Fruit fly (Drosophila melanogaster) whole organism, embryonic: Measurements from ENCODE around the gene CG9360.

Experiments
- Antp ChIP-seq: fragments of 200-800 bp; sonication (Bioruptor generic); optimal IDR thresholded peaks from 3 replicates; lab custom pipeline; 2016; ENCODE audit warnings: missing biosample characterization, missing genetic modification characterization
- BEAF-32 ChIP-seq: fragments of 200-800 bp; sonication (Bioruptor generic); optimal IDR thresholded peaks from 3 replicates; lab custom pipeline; 2017; ENCODE audit warnings: missing biosample characterization, missing genetic modification characterization, mild to moderate bottlenecking, moderate library complexity, missing genetic modification reagents
- Bdp1 ChIP-seq: fragments of 200-800 bp; sonication (Bioruptor generic); optimal IDR thresholded peaks from 3 replicates; lab custom pipeline; 2016; ENCODE audit warnings: missing biosample characterization, missing genetic modification characterization
- C15 ChIP-seq: fragments of 200-800 bp; sonication (Bioruptor generic); IDR thresholded peaks from 3 replicates; pipeline ENCODE4 v1.3.6; 2022; ENCODE audit warnings: missing biosample characterization, missing genetic modification characterization
- CG10462 ChIP-seq: fragments of 200-800 bp; sonication (Bioruptor generic); optimal IDR thresholded peaks from 2 replicates; lab custom pipeline; 2016; ENCODE audit warnings: missing biosample characterization, missing genetic modification characterization
- CG10543 ChIP-seq: fragments of 200-800 bp; sonication (Bioruptor generic); optimal IDR thresholded peaks from 3 replicates; lab custom pipeline; 2017; ENCODE audit warnings: missing biosample characterization, mild to moderate bottlenecking, missing genetic modification characterization, moderate library complexity
- CG11456 ChIP-seq: fragments of 200-800 bp; sonication (Bioruptor generic); IDR thresholded peaks from 3 replicates; pipeline ENCODE4 v1.3.6; 2022; ENCODE audit warnings: missing biosample characterization, missing genetic modification characterization
- CG12219 ChIP-seq: fragments of 200-800 bp; sonication (Bioruptor generic); optimal IDR thresholded peaks from 3 replicates; lab custom pipeline; 2018; ENCODE audit warnings: missing biosample characterization, mild to moderate bottlenecking, missing genetic modification characterization
- CG12236 ChIP-seq: fragments of 200-800 bp; sonication (Bioruptor generic); optimal IDR thresholded peaks from 2 replicates; lab custom pipeline; 2016; ENCODE audit warnings: missing biosample characterization, missing genetic modification characterization
- CG1647 ChIP-seq: fragments of 200-800 bp; sonication (Bioruptor generic); optimal IDR thresholded peaks from 3 replicates; lab custom pipeline; 2016; ENCODE audit warnings: missing biosample characterization, missing genetic modification characterization
- CG17361 ChIP-seq: fragments of 200-800 bp; sonication (Bioruptor generic); IDR thresholded peaks from 3 replicates; pipeline ENCODE4 v1.3.6; 2022; ENCODE audit warnings: missing biosample characterization, missing genetic modification characterization
- CG17385 ChIP-seq: fragments of 200-800 bp; sonication (Bioruptor generic); optimal IDR thresholded peaks from 3 replicates; lab custom pipeline; 2018; ENCODE audit warnings: missing biosample characterization, mild to moderate bottlenecking, missing genetic modification characterization
- CG18599 ChIP-seq: fragments of 200-800 bp; sonication (Bioruptor generic); optimal IDR thresholded peaks from 3 replicates; lab custom pipeline; 2017; ENCODE audit warnings: missing biosample characterization, missing genetic modification characterization, mild to moderate bottlenecking, moderate library complexity, missing genetic modification reagents
- CG42726 ChIP-seq: fragments of 200-800 bp; sonication (Bioruptor generic); IDR thresholded peaks from 2 replicates; pipeline ENCODE4 v1.3.6; 2022; ENCODE audit warnings: missing biosample characterization, missing genetic modification characterization; ENCODE audit not compliant: partially characterized antibody
- CG4730 ChIP-seq: fragments of 200-800 bp; sonication (Bioruptor generic); IDR thresholded peaks from 2 replicates; pipeline ENCODE4 v1.3.6; 2022; ENCODE audit warnings: missing biosample characterization, missing genetic modification characterization
- CG4854 ChIP-seq: fragments of 200-800 bp; sonication (Bioruptor generic); optimal IDR thresholded peaks from 2 replicates; lab custom pipeline; 2016; ENCODE audit warnings: missing biosample characterization, missing genetic modification characterization, inconsistent platforms
- CG6654 ChIP-seq: fragments of 200-800 bp; sonication (Bioruptor generic); optimal IDR thresholded peaks from 2 replicates; lab custom pipeline; 2017; ENCODE audit warnings: missing biosample characterization, mild to moderate bottlenecking, missing genetic modification characterization
- CG7372 ChIP-seq: fragments of 200-800 bp; sonication (Bioruptor generic); IDR thresholded peaks from 2 replicates; pipeline ENCODE4 v1.3.6; 2022; ENCODE audit warnings: missing biosample characterization, missing genetic modification characterization
- CG7987 ChIP-seq: fragments of 200-800 bp; sonication (Bioruptor generic); optimal IDR thresholded peaks from 2 replicates; lab custom pipeline; 2018; ENCODE audit warnings: missing biosample characterization, mild to moderate bottlenecking, missing genetic modification characterization, moderate library complexity
- CG8924 ChIP-seq: fragments of 200-800 bp; optimal IDR thresholded peaks from 3 replicates; lab custom pipeline; 2019; ENCODE audit warnings: missing biosample characterization, mild to moderate bottlenecking, missing genetic modification characterization, moderate library complexity
- CG9727 ChIP-seq: fragments of 200-800 bp; sonication (Bioruptor generic); optimal IDR thresholded peaks from 3 replicates; lab custom pipeline; 2017; ENCODE audit warnings: missing biosample characterization, mild to moderate bottlenecking, missing genetic modification characterization
- CkIIα-i1 ChIP-seq: fragments of 200-800 bp; sonication (Bioruptor generic); IDR thresholded peaks from 2 replicates; pipeline ENCODE4 v1.3.6; 2022; ENCODE audit warnings: missing biosample characterization, missing genetic modification characterization
- Deaf1 ChIP-seq: fragments of 200-800 bp; optimal IDR thresholded peaks from 3 replicates; lab custom pipeline; 2019; ENCODE audit warnings: missing biosample characterization, mild to moderate bottlenecking, missing genetic modification characterization, moderate library complexity
- Dek ChIP-seq: fragments of 200-800 bp; sonication (Bioruptor generic); optimal IDR thresholded peaks from 3 replicates; lab custom pipeline; 2019; ENCODE audit warnings: missing biosample characterization, mild to moderate bottlenecking, missing genetic modification characterization, moderate library complexity
- Elba2 ChIP-seq: fragments of 200-800 bp; sonication (Bioruptor generic); optimal IDR thresholded peaks from 3 replicates; lab custom pipeline; 2016; ENCODE audit warnings: missing biosample characterization, missing genetic modification characterization
- Hr51 ChIP-seq, 2 experiments: fragments of 200-800 bp; sonication (Bioruptor generic); optimal IDR thresholded peaks; 2 replicates in 1 of 2; 3 replicates in 1 of 2; lab custom pipeline; 2016 to 2018; ENCODE audit warnings: missing biosample characterization in 2 of 2, missing genetic modification characterization in 2 of 2, mild to moderate bottlenecking in 1 of 2, moderate library complexity in 1 of 2
- Lim3 ChIP-seq: fragments of 200-800 bp; sonication (Bioruptor generic); IDR thresholded peaks from 2 replicates; pipeline ENCODE4 v1.3.6; 2022; ENCODE audit warnings: missing biosample characterization, missing genetic modification characterization
- Mad ChIP-seq: fragments of 200-800 bp; sonication (Bioruptor generic); optimal IDR thresholded peaks from 2 replicates; lab custom pipeline; 2016; ENCODE audit warnings: missing biosample characterization, missing genetic modification characterization
- Med ChIP-seq: fragments of 200-800 bp; sonication (Bioruptor generic); peaks from one replicate; lab custom pipeline; 2016; ENCODE audit warnings: missing biosample characterization, missing genetic modification characterization, mild to moderate bottlenecking, inconsistent platforms, moderate library complexity
- Mes4 ChIP-seq: fragments of 200-800 bp; sonication (Bioruptor generic); optimal IDR thresholded peaks from 2 replicates; lab custom pipeline; 2016; ENCODE audit warnings: missing biosample characterization, missing genetic modification characterization
- NC2β ChIP-seq: fragments of 200-800 bp; sonication (Bioruptor generic); optimal IDR thresholded peaks from 2 replicates; lab custom pipeline; 2016; ENCODE audit warnings: missing biosample characterization, missing genetic modification characterization
- Sox100B ChIP-seq: fragments of 200-800 bp; sonication (Bioruptor generic); optimal IDR thresholded peaks from 3 replicates; lab custom pipeline; 2018; ENCODE audit warnings: missing biosample characterization, mild to moderate bottlenecking, missing genetic modification characterization
- Xbp1 ChIP-seq: fragments of 200-800 bp; sonication (Bioruptor generic); optimal IDR thresholded peaks from 3 replicates; lab custom pipeline; 2016; ENCODE audit warnings: missing biosample characterization, mild to moderate bottlenecking, missing genetic modification characterization
- ac ChIP-seq: fragments of 200-800 bp; sonication (Bioruptor generic); optimal IDR thresholded peaks from 3 replicates; lab custom pipeline; 2017; ENCODE audit warnings: missing biosample characterization, mild to moderate bottlenecking, missing genetic modification characterization
- al ChIP-seq: fragments of 200-800 bp; sonication (Bioruptor generic); IDR thresholded peaks from 2 replicates; pipeline ENCODE4 v1.3.6; 2022; ENCODE audit warnings: missing biosample characterization, missing genetic modification characterization
- aop ChIP-seq: fragments of 200-800 bp; sonication (Bioruptor generic); IDR thresholded peaks from 2 replicates; pipeline ENCODE4 v1.3.6; 2022; ENCODE audit warnings: missing biosample characterization, missing genetic modification characterization
- ap ChIP-seq: fragments of 200-800 bp; sonication (Bioruptor generic); IDR thresholded peaks from 2 replicates; pipeline ENCODE4 v1.3.6; 2022; ENCODE audit warnings: missing biosample characterization, missing genetic modification characterization
- ato ChIP-seq: fragments of 200-800 bp; sonication (Bioruptor generic); IDR thresholded peaks from 2 replicates; pipeline ENCODE4 v1.3.6; 2022; ENCODE audit warnings: missing biosample characterization, missing genetic modification characterization; ENCODE audit not compliant: partially characterized antibody
- bigmax ChIP-seq: fragments of 200-800 bp; sonication (Bioruptor generic); optimal IDR thresholded peaks from 2 replicates; lab custom pipeline; 2018; ENCODE audit warnings: missing biosample characterization, mild to moderate bottlenecking, missing genetic modification characterization
- br ChIP-seq: fragments of >200 bp; optimal IDR thresholded peaks from 2 replicates; lab custom pipeline; 2017
- crp ChIP-seq, 2 experiments: fragments of 200-800 bp; sonication (Bioruptor generic); optimal IDR thresholded peaks; 2 replicates in 1 of 2; 3 replicates in 1 of 2; lab custom pipeline; 2017; ENCODE audit warnings: missing biosample characterization in 2 of 2, missing genetic modification characterization in 2 of 2, mild to moderate bottlenecking in 1 of 2, moderate library complexity in 1 of 2
- da ChIP-seq: fragments of 200-800 bp; sonication (Bioruptor generic); optimal IDR thresholded peaks from 2 replicates; lab custom pipeline; 2016; ENCODE audit warnings: missing biosample characterization, missing genetic modification characterization
- dm ChIP-seq: fragments of 200-800 bp; sonication (Bioruptor generic); optimal IDR thresholded peaks from 3 replicates; lab custom pipeline; 2016; ENCODE audit warnings: missing biosample characterization, missing genetic modification characterization
- eve ChIP-seq, 2 experiments: fragments of >200 bp; optimal IDR thresholded peaks; 2 replicates each; lab custom pipeline; 2017; ENCODE audit warnings: missing biosample characterization in 2 of 2, missing genetic modification characterization in 2 of 2
- fd3F ChIP-seq: fragments of 200-800 bp; sonication (Bioruptor generic); optimal IDR thresholded peaks from 2 replicates; lab custom pipeline; 2018; ENCODE audit warnings: missing biosample characterization, mild to moderate bottlenecking, missing genetic modification characterization, moderate library complexity
- gcm ChIP-seq: fragments of 200-800 bp; sonication (Bioruptor generic); optimal IDR thresholded peaks from 2 replicates; lab custom pipeline; 2019; ENCODE audit warnings: missing biosample characterization, mild to moderate bottlenecking, missing genetic modification characterization, moderate library complexity
- kay ChIP-seq: fragments of 200-800 bp; sonication (Bioruptor generic); optimal IDR thresholded peaks from 2 replicates; lab custom pipeline; 2016; ENCODE audit warnings: missing biosample characterization, missing genetic modification characterization
- lilli ChIP-seq: fragments of 200-800 bp; sonication (Bioruptor generic); optimal IDR thresholded peaks from 3 replicates; lab custom pipeline; 2016; ENCODE audit warnings: missing biosample characterization, missing genetic modification characterization
- mam ChIP-seq: fragments of 200-800 bp; sonication (Bioruptor generic); optimal IDR thresholded peaks from 3 replicates; lab custom pipeline; 2016; ENCODE audit warnings: missing biosample characterization, missing genetic modification characterization
- odd ChIP-seq: fragments of 200-800 bp; sonication (Bioruptor generic); optimal IDR thresholded peaks from 2 replicates; lab custom pipeline; 2017; ENCODE audit warnings: missing biosample characterization, mild to moderate bottlenecking, missing genetic modification characterization
- rib ChIP-seq: fragments of 200-800 bp; sonication (Bioruptor generic); IDR thresholded peaks from 2 replicates; pipeline ENCODE4 v1.3.6; 2022; ENCODE audit warnings: missing biosample characterization, missing genetic modification characterization
- usp ChIP-seq: fragments of >200 bp; optimal IDR thresholded peaks from 2 replicates; lab custom pipeline; 2017; ENCODE audit warnings: missing biosample characterization, missing genetic modification characterization

The CG9360 gene

dm6 chrX:11720138-11720537 is 44.3 kb downstream of the CG9360 start, which contains the start of gene Tango10 (continued):
- peak; percentile 41; the same call in 1 of the 2 replicates for TF ChIP-seq CG7372 (GFP tag; lab: Robert Waterston, UW)
- TF ChIP-seq CG6654 (GFP tag; lab: Kevin White, UChicago): no peak
- 0 out of 3 replicates have a peak, but pooled peaks have one; percentile 18 for TF ChIP-seq C15 (GFP tag; lab: Robert Waterston, UW)
- TF ChIP-seq crp (GFP tag; optimal IDR thresholded peaks at IDR 0.05; lab: Kevin White, UChicago): peak in 1 of 2 experiments; percentile 61
- peak; percentile 45; the same call in 2 of the 3 replicates for TF ChIP-seq CG17361 (GFP tag; lab: Robert Waterston, UW)
- TF ChIP-seq usp (GFP tag; lab: Kevin White, UChicago): no peak
- TF ChIP-seq Bdp1 (GFP tag; lab: Kevin White, UChicago): no peak
- peak; percentile 59; the same call in 1 of the 2 replicates for TF ChIP-seq ato (GFP tag; lab: Robert Waterston, UW)
- TF ChIP-seq CG10543: no peak
- TF ChIP-seq CG12236 (GFP tag; lab: Kevin White, UChicago): no peak
- no peak for TF ChIP-seq rib
- TF ChIP-seq Med (GFP tag; lab: Kevin White, UChicago): peak; percentile 78
- TF ChIP-seq Elba2 (GFP tag; lab: Kevin White, UChicago): no peak
- TF ChIP-seq Antp: peak; percentile 38
- TF ChIP-seq Mad: no peak
- no peak for TF ChIP-seq aop (GFP tag; lab: Robert Waterston, UW)
- no peak for TF ChIP-seq CG4730
- TF ChIP-seq CG9727: peak; percentile 48
- peak; percentile 46 for TF ChIP-seq NC2β
- TF ChIP-seq CG12219 (GFP tag; lab: Kevin White, UChicago): peak; percentile 18
- TF ChIP-seq Mes4 (GFP tag; lab: Kevin White, UChicago): peak; percentile 9
- peak in 1 of 2 experiments; percentile 44 for TF ChIP-seq Hr51 (GFP tag; optimal IDR thresholded peaks at IDR 0.05; lab: Kevin White, UChicago)
- no peak for TF ChIP-seq bigmax (GFP tag; lab: Kevin White, UChicago)
- peak; percentile 6 for TF ChIP-seq CG10462 (GFP tag; lab: Kevin White, UChicago)
- peak; percentile 43 for TF ChIP-seq CG8924 (tag; lab: Kevin White, UChicago)
- TF ChIP-seq dm: peak; percentile 72
- no peak for TF ChIP-seq fd3F (GFP tag; lab: Kevin White, UChicago)
- TF ChIP-seq CG17385: no peak
- TF ChIP-seq BEAF-32 (GFP tag; lab: Kevin White, UChicago): peak; percentile 85
- no peak for TF ChIP-seq ac (GFP tag; lab: Kevin White, UChicago)
- TF ChIP-seq ap: no peak
- TF ChIP-seq br (lab: Kevin White, UChicago): no peak
- no peak for TF ChIP-seq odd (GFP tag; lab: Kevin White, UChicago)
- no peak for TF ChIP-seq eve (GFP tag; optimal IDR thresholded peaks at IDR 0.05; lab: Kevin White, UChicago)
- peak; percentile 20 for TF ChIP-seq kay
- peak; percentile 62 for TF ChIP-seq mam
- no peak for TF ChIP-seq Dek (tag; lab: Kevin White, UChicago)
- TF ChIP-seq da (GFP tag; lab: Kevin White, UChicago): no peak
- TF ChIP-seq Lim3: no peak
- no peak for TF ChIP-seq CG18599 (GFP tag; lab: Kevin White, UChicago)
- TF ChIP-seq lilli (GFP tag; lab: Kevin White, UChicago): peak; percentile 67
- no peak for TF ChIP-seq CG11456 (GFP tag; lab: Robert Waterston, UW)
- peak; percentile 67 for TF ChIP-seq Xbp1
- no peak for TF ChIP-seq gcm (GFP tag; lab: Kevin White, UChicago)
- TF ChIP-seq CG42726: peak; percentile 75
- peak; percentile 46 for TF ChIP-seq CG1647 (GFP tag; lab: Kevin White, UChicago)
- no peak for TF ChIP-seq CG4854 (GFP tag; lab: Kevin White, UChicago)
- no peak for TF ChIP-seq CkIIα-i1
- peak; percentile 24; the same call in 1 of the 2 replicates for TF ChIP-seq al
- TF ChIP-seq Sox100B (GFP tag; lab: Kevin White, UChicago): no peak
- no peak for TF ChIP-seq CG7987 (GFP tag; lab: Kevin White, UChicago)
- no peak for TF ChIP-seq Deaf1
